Worm (Caenorhabditis elegans) whole organism, late embryonic: ENCODE results near the gene Y113G7A.14.

ENCODE experiments used
- F13H6.1 ChIP-seq: sonication (generic microtip); optimal IDR thresholded peaks from 2 replicates; lab custom pipeline; 2016; ENCODE audit warnings: missing genetic modification characterization, missing compliant biosample characterization
- ceh-22 ChIP-seq: sonication (generic microtip); optimal IDR thresholded peaks from 2 replicates; lab custom pipeline; 2017; ENCODE audit warnings: missing biosample characterization, missing genetic modification characterization
- dve-1 ChIP-seq: sonication (generic microtip); optimal IDR thresholded peaks from 2 replicates; lab custom pipeline; 2017; ENCODE audit warnings: antibody characterized with exemption, mild to moderate bottlenecking, missing genetic modification characterization, missing compliant biosample characterization
- elt-2 ChIP-seq: sonication (generic microtip); optimal IDR thresholded peaks from 2 replicates; lab custom pipeline; 2016; ENCODE audit warnings: missing genetic modification reagents, missing genetic modification characterization, missing compliant biosample characterization
- nhr-11 ChIP-seq: fragments of 150-350 bp; optimal IDR thresholded peaks from 2 replicates; lab custom pipeline; 2014; ENCODE audit warnings: missing biosample characterization, missing genetic modification characterization
- pag-3 ChIP-seq: sonication (generic microtip); optimal IDR thresholded peaks from 2 replicates; lab custom pipeline; 2016; ENCODE audit warnings: missing compliant biosample characterization, missing genetic modification characterization, borderline replicate concordance

- TF ChIP-seq dve-1 (tag; lab: Kevin White, UChicago) (no peak), elt-2 (tag; lab: Kevin White, UChicago) (no peak), F13H6.1 (tag; lab: Kevin White, UChicago) (no peak), nhr-11 (no peak), pag-3 (tag; lab: Kevin White, UChicago) (no peak), ceh-22 (tag; lab: Kevin White, UChicago) (no peak)
Measured at ce11 chrV:20151432-20151831, 13.2 kb upstream of the Y113G7A.14 start, which contains the start of gene F19B2.7.
